Fruit fly (Drosophila melanogaster) whole organism: ENCODE measurements around the gene CG13457.

Source experiments
- CG8478 ChIP-seq: fragments of >200 bp; optimal IDR thresholded peaks from 2 replicates; lab custom pipeline; 2018; ENCODE audit warnings: inconsistent platforms
- Dll ChIP-seq: fragments of >200 bp; optimal IDR thresholded peaks from 2 replicates; lab custom pipeline; 2017
- pan ChIP-seq: fragments of >200 bp; optimal IDR thresholded peaks from 2 replicates; lab custom pipeline; 2017
- usp ChIP-seq: fragments of >200 bp; optimal IDR thresholded peaks from 2 replicates; lab custom pipeline; 2017; ENCODE audit warnings: missing biosample characterization, missing genetic modification characterization, mixed read lengths

- TF ChIP-seq Dll, result no peak
- TF ChIP-seq CG8478 (lab: Kevin White, UChicago), result no peak
- TF ChIP-seq pan (lab: Kevin White, UChicago), result no peak
- no peak for TF ChIP-seq usp (GFP tag; lab: Kevin White, UChicago)
Measured at dm6 chr3L:15078347-15078746, 52.8 kb downstream of the CG13457 start, which contains the start of gene Or71a.
